Worm (Caenorhabditis elegans) whole organism, young adult: ENCODE data around the gene F25B4.8.

Experiments used
- B0035.1 ChIP-seq: sonication (generic microtip); optimal IDR thresholded peaks from 2 replicates; lab custom pipeline; 2016; ENCODE audit warnings: missing genetic modification characterization, mild to moderate bottlenecking, missing compliant biosample characterization, missing genotype, missing genetic modification reagents
- B0336.3 ChIP-seq: fragments of 200-800 bp; sonication (Bioruptor generic); IDR thresholded peaks from 2 replicates; pipeline ENCODE4 v1.3.6; 2022; ENCODE audit warnings: missing genetic modification characterization, missing compliant biosample characterization
- F23B12.7 ChIP-seq: sonication (generic microtip); optimal IDR thresholded peaks from 2 replicates; lab custom pipeline; 2017; ENCODE audit warnings: missing genetic modification characterization, mild to moderate bottlenecking, missing compliant biosample characterization, antibody characterized with exemption, moderate library complexity; ENCODE audit not compliant: insufficient read depth
- F33H1.4 ChIP-seq: fragments of 200-800 bp; sonication (Bioruptor generic); IDR thresholded peaks from 2 replicates; pipeline ENCODE4 v1.3.6; 2022; ENCODE audit warnings: missing genetic modification reagents, missing genetic modification characterization, missing compliant biosample characterization
- Y56A3A.18 ChIP-seq: fragments of 200-800 bp; sonication (Bioruptor generic); IDR thresholded peaks from 2 replicates; pipeline ENCODE4 v1.3.6; 2022; ENCODE audit warnings: missing genetic modification reagents, missing genetic modification characterization, missing compliant biosample characterization
- Y79H2A.3 ChIP-seq: fragments of 200-800 bp; sonication (Bioruptor generic); conservative IDR thresholded peaks from 2 replicates; pipeline ENCODE4 v1.3.6; 2022; ENCODE audit warnings: missing genetic modification reagents, missing genetic modification characterization, missing compliant biosample characterization
- akir-1 ChIP-seq: fragments of 200-800 bp; sonication (Bioruptor generic); optimal IDR thresholded peaks from 2 replicates; lab custom pipeline; 2018; ENCODE audit warnings: mild to moderate bottlenecking, missing genetic modification characterization, moderate library complexity, missing compliant biosample characterization
- aptf-3 ChIP-seq: fragments of 200-800 bp; sonication (Bioruptor generic); IDR thresholded peaks from 2 replicates; pipeline ENCODE4 v1.3.6; 2022; ENCODE audit warnings: missing genetic modification characterization, missing compliant biosample characterization
- atf-7 ChIP-seq: sonication (generic microtip); optimal IDR thresholded peaks from 2 replicates; lab custom pipeline; 2017; ENCODE audit warnings: mild to moderate bottlenecking, missing genetic modification characterization, missing compliant biosample characterization
- athp-1 ChIP-seq: sonication (generic microtip); optimal IDR thresholded peaks from 2 replicates; lab custom pipeline; 2017; ENCODE audit warnings: mild to moderate bottlenecking, missing genetic modification characterization, missing compliant biosample characterization
- attf-5 ChIP-seq: fragments of 200-800 bp; sonication (Bioruptor generic); optimal IDR thresholded peaks from 2 replicates; lab custom pipeline; 2018; ENCODE audit warnings: mild to moderate bottlenecking, missing genetic modification characterization, missing compliant biosample characterization
- attf-6 ChIP-seq: fragments of 200-800 bp; sonication (Bioruptor generic); IDR thresholded peaks from 2 replicates; pipeline ENCODE4 v1.3.6; 2022; ENCODE audit warnings: missing genetic modification reagents, missing genetic modification characterization, missing compliant biosample characterization
- cebp-1 ChIP-seq, 2 experiments: fragments of 200-800 bp in 1 of 2; sonication (Bioruptor generic) in 1 of 2; sonication (generic microtip) in 1 of 2; IDR thresholded peaks in 1 of 2; optimal IDR thresholded peaks in 1 of 2; 2 replicates each; pipeline versions ENCODE4 v1.3.6 to Lab custom; 2017 to 2022; ENCODE audit warnings: missing compliant biosample characterization in 2 of 2, missing genetic modification characterization in 2 of 2, mild to moderate bottlenecking in 1 of 2, missing genetic modification reagents in 1 of 2, moderate library complexity in 1 of 2
- ceh-100 ChIP-seq: fragments of 200-800 bp; sonication (Bioruptor generic); IDR thresholded peaks from 2 replicates; pipeline ENCODE4 v1.3.6; 2022; ENCODE audit warnings: missing genetic modification reagents, missing genetic modification characterization, missing compliant biosample characterization
- ceh-40 ChIP-seq: fragments of 200-800 bp; sonication (Bioruptor generic); IDR thresholded peaks from 2 replicates; pipeline ENCODE4 v1.3.6; 2022; ENCODE audit warnings: missing genetic modification characterization, missing compliant biosample characterization
- dpff-1 ChIP-seq: sonication (generic microtip); optimal IDR thresholded peaks from 2 replicates; lab custom pipeline; 2017; ENCODE audit warnings: mild to moderate bottlenecking, missing genetic modification characterization, missing compliant biosample characterization
- efl-1 ChIP-seq: fragments of 150-350 bp; optimal IDR thresholded peaks from 2 replicates; lab custom pipeline; 2014; ENCODE audit warnings: missing biosample characterization, missing genetic modification reagents, missing genetic modification characterization
- egl-18 ChIP-seq: fragments of 200-800 bp; sonication (Bioruptor generic); IDR thresholded peaks from 2 replicates; pipeline ENCODE4 v1.3.6; 2022; ENCODE audit warnings: missing genetic modification reagents, missing genetic modification characterization, missing compliant biosample characterization
- ekl-4 ChIP-seq: fragments of 200-800 bp; sonication (Bioruptor generic); IDR thresholded peaks from 2 replicates; pipeline ENCODE4 v1.3.6; 2022; ENCODE audit warnings: missing genetic modification reagents, missing genetic modification characterization, missing compliant biosample characterization
- gei-17 ChIP-seq: fragments of 200-800 bp; sonication (Bioruptor generic); optimal IDR thresholded peaks from 2 replicates; lab custom pipeline; 2018; ENCODE audit warnings: mild to moderate bottlenecking, missing genetic modification characterization, missing compliant biosample characterization
- hmg-1.2 ChIP-seq: fragments of 200-800 bp; sonication (Bioruptor generic); IDR thresholded peaks from 2 replicates; pipeline ENCODE4 v1.3.6; 2022; ENCODE audit warnings: missing genetic modification reagents, missing genetic modification characterization, missing compliant biosample characterization
- hrde-1 ChIP-seq: sonication (generic microtip); optimal IDR thresholded peaks from 2 replicates; lab custom pipeline; 2016; ENCODE audit warnings: missing genetic modification characterization, mild to moderate bottlenecking, missing compliant biosample characterization, moderate library complexity, missing genotype, missing genetic modification reagents, borderline replicate concordance
- let-607 ChIP-seq, 2 experiments: fragments of 200-800 bp in 1 of 2; sonication (Bioruptor generic) in 1 of 2; sonication (generic microtip) in 1 of 2; optimal IDR thresholded peaks; 2 replicates each; lab custom pipeline; 2016 to 2018; ENCODE audit warnings: mild to moderate bottlenecking in 2 of 2, missing compliant biosample characterization in 2 of 2, missing genetic modification characterization in 2 of 2, moderate library complexity in 2 of 2, missing genotype in 1 of 2
- lin-26 ChIP-seq: fragments of 200-800 bp; sonication (Bioruptor generic); IDR thresholded peaks from 2 replicates; pipeline ENCODE4 v1.3.6; 2022; ENCODE audit warnings: missing genetic modification reagents, missing genetic modification characterization, missing compliant biosample characterization
- lsl-1 ChIP-seq: fragments of 200-800 bp; sonication (Bioruptor generic); optimal IDR thresholded peaks from 2 replicates; lab custom pipeline; 2018; ENCODE audit warnings: mild to moderate bottlenecking, missing genetic modification characterization, moderate library complexity, missing compliant biosample characterization
- mcd-1 ChIP-seq: fragments of 200-800 bp; sonication (Bioruptor generic); IDR thresholded peaks from 2 replicates; pipeline ENCODE4 v1.3.6; 2022; ENCODE audit warnings: missing genetic modification reagents, missing genetic modification characterization, missing compliant biosample characterization
- mes-4 ChIP-seq: sonication (generic microtip); optimal IDR thresholded peaks from 2 replicates; lab custom pipeline; 2016; ENCODE audit warnings: missing genotype, missing genetic modification characterization, missing compliant biosample characterization
- mxl-1 ChIP-seq: sonication (generic microtip); optimal IDR thresholded peaks from 2 replicates; lab custom pipeline; 2016; ENCODE audit warnings: missing genetic modification characterization, missing compliant biosample characterization
- nhr-80 ChIP-seq: sonication (generic microtip); optimal IDR thresholded peaks from 2 replicates; lab custom pipeline; 2016; ENCODE audit warnings: missing genetic modification characterization, missing compliant biosample characterization
- nhr-90 ChIP-seq: sonication (generic microtip); optimal IDR thresholded peaks from 2 replicates; lab custom pipeline; 2016; ENCODE audit warnings: missing genotype, mild to moderate bottlenecking, missing genetic modification characterization, missing compliant biosample characterization
- repo-1 ChIP-seq: sonication (generic microtip); optimal IDR thresholded peaks from 2 replicates; lab custom pipeline; 2017; ENCODE audit warnings: mild to moderate bottlenecking, missing genetic modification characterization, missing compliant biosample characterization
- snpc-3.4 ChIP-seq: sonication (generic microtip); optimal IDR thresholded peaks from 2 replicates; lab custom pipeline; 2017; ENCODE audit warnings: missing genetic modification characterization, mild to moderate bottlenecking, missing compliant biosample characterization, antibody characterized with exemption, moderate library complexity, missing genotype, missing genetic modification reagents
- somi-1 ChIP-seq: fragments of 200-800 bp; sonication (Bioruptor generic); optimal IDR thresholded peaks from 2 replicates; lab custom pipeline; 2018; ENCODE audit warnings: mild to moderate bottlenecking, missing genetic modification characterization, missing compliant biosample characterization
- tbp1 ChIP-seq: fragments of 200-800 bp; sonication (Bioruptor generic); optimal IDR thresholded peaks from 2 replicates; lab custom pipeline; 2018; ENCODE audit warnings: mild to moderate bottlenecking, missing genetic modification characterization, missing compliant biosample characterization
- tbx-9 ChIP-seq: sonication (generic microtip); optimal IDR thresholded peaks from 2 replicates; lab custom pipeline; 2016; ENCODE audit warnings: borderline replicate concordance, missing genetic modification characterization, inconsistent platforms, missing compliant biosample characterization
- unc-62 ChIP-seq: fragments of 150-350 bp; optimal IDR thresholded peaks from 2 replicates; lab custom pipeline; 2014; ENCODE audit warnings: missing biosample characterization, missing genetic modification reagents, missing genetic modification characterization
- zim-3 ChIP-seq: sonication (generic microtip); optimal IDR thresholded peaks from 2 replicates; lab custom pipeline; 2017; ENCODE audit warnings: mild to moderate bottlenecking, missing genetic modification characterization, moderate library complexity, missing compliant biosample characterization
- ztf-18 ChIP-seq: sonication (generic microtip); optimal IDR thresholded peaks from 2 replicates; lab custom pipeline; 2016; ENCODE audit warnings: missing genotype, mild to moderate bottlenecking, missing genetic modification characterization, missing compliant biosample characterization
- ztf-25 ChIP-seq: fragments of 200-800 bp; sonication (Bioruptor generic); IDR thresholded peaks from 2 replicates; pipeline ENCODE4 v1.3.6; 2022; ENCODE audit warnings: missing genetic modification reagents, missing genetic modification characterization, missing compliant biosample characterization
- ztf-26 ChIP-seq: sonication (generic microtip); optimal IDR thresholded peaks from 2 replicates; lab custom pipeline; 2017; ENCODE audit warnings: missing genetic modification characterization, missing compliant biosample characterization
- ztf-6 ChIP-seq: fragments of 200-800 bp; sonication (Bioruptor generic); IDR thresholded peaks from 2 replicates; pipeline ENCODE4 v1.3.6; 2022; ENCODE audit warnings: missing genetic modification reagents, missing genetic modification characterization, missing compliant biosample characterization

F25B4.8 gene

DNA sequence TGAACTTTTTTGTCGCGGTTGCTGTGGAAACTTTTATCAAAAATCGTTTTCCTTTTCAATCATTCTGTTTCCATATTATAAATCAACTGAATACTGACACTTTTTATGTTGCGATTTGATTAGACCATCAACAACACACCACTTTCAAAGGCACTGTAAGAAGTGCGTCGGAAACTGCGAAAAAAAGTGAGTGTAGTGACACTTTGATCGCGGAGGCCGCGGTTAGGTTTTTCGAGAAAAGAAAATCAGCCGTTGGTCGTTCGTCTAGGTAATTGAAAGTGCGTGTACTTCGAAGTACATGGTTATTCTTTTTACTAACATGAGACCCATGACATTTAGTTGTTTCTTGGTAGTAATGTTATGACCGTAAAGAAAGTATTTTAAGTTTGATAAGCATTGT is 4.1 kb upstream of the F25B4.8 start:
- TF ChIP-seq nhr-80: peak; percentile 23
- TF ChIP-seq attf-6 (GFP tag; lab: Robert Waterston, UW): no peak
- no peak for TF ChIP-seq hrde-1 (tag; lab: Kevin White, UChicago)
- TF ChIP-seq lsl-1 (GFP tag; lab: Kevin White, UChicago): no peak
- TF ChIP-seq ztf-26 (tag; lab: Kevin White, UChicago): peak; percentile 13
- no peak for TF ChIP-seq lin-26
- TF ChIP-seq F23B12.7 (tag; lab: Kevin White, UChicago): no peak

DNA sequence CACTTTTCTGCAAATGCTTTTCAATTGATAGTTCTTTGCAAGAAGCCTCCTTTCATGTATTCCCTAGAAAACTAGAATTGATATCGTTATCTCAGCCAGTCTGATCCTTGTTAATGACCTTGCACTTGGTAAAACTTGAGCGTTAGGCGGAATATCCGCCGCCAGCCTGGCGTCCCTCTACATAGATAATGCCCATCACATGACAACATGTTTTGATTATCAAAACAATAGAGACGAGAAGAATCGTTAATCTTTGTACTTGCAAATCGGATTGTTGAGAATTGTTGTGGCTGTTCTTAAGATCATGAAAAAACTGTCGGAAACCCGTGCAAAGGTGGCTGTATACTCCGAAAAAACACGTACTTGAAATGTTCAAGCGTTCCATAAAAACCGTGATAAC is 2.1 kb upstream of the F25B4.8 start:
- TF ChIP-seq attf-6 (GFP tag; lab: Robert Waterston, UW) (no peak), snpc-3.4 (tag; lab: Kevin White, UChicago) (no peak), mes-4 (tag; lab: Kevin White, UChicago) (no peak), ztf-25 (GFP tag; lab: Robert Waterston, UW) (no peak)

DNA sequence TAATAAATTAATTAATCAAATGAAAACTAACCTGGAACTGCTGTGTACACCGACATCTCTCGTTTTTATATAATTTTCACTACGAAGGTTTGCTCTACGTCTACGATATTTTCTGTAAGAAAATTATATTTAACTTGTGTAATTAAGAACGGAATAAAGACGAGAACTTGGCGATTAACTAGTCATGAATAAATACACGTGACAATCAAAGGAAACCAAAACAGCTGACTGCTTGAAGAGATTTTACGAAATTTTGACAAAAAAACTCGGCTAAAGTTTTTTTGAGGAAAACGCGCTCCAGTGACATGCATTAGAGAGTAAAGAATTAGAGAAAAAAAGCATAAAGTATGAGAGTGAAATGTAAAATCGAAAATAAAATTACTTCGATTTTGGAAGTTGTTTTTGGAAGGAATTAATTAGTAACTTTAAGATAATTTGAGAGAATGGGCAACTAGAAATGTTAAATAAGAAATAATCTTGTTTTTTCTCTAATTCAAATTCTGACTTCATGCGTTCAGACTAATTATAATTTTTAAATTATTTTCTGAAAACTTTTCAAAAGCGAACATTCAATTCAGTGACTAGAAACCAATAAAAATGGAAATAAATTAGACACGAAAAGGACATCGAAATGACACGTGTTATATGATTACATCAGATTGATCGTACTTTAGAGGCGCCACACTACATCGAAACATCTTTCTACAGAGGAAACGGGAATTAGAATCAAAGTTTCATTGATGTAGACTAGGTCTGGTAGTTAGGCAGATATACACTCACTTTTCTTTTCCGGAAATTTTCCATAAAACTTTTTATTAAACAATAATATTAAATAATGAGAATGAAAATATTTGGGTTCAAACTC is 4.2 kb downstream of the F25B4.8 start, which contains the start of gene F25B4.7:
F25B4.7 (minus strand) TSS at position 112 of the 865 bp plus-strand sequence.
- TF ChIP-seq nhr-80 (peak; percentile 9), hmg-1.2 (peak; percentile 78; the same call in 1 of the 2 replicates), B0336.3 (no peak), mcd-1 (GFP tag; lab: Robert Waterston, UW) (peak; percentile 6; the same call in 1 of the 2 replicates), efl-1 (GFP tag; lab: Kevin White, UChicago) (no peak), cebp-1 (GFP tag; IDR thresholded peaks at IDR 0.05; lab: Robert Waterston, UW) (no peak), cebp-1 (tag; optimal IDR thresholded peaks at IDR 0.05; lab: Kevin White, UChicago) (peak; percentile 40), repo-1 (no peak), mxl-1 (tag; lab: Kevin White, UChicago) (no peak), let-607 (tag; optimal IDR thresholded peaks at IDR 0.05; lab: Kevin White, UChicago) (peak in 1 of 2 experiments; percentile 64), tbp1 (GFP tag; lab: Kevin White, UChicago) (no peak), dpff-1 (tag; lab: Kevin White, UChicago) (no peak), attf-5 (GFP tag; lab: Kevin White, UChicago) (peak; percentile 25)

DNA sequence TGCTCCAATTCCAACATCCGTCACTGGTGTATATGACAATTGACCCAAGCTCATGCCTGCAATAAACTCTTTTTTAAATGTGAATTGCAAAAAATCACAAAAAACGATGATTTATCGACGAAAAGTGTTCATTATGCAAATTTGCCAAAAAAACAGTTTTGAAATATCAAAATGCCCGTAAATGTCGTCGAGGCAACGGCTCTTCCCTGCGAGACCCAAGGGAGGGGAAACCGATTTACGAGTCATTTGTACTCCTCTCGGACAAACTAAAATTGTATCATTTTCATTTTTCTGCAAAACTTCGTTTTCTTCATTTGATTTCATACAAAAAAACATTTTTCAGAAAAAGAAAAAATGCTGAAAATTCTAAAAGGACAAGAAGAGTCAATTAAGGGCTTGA is 7.0 kb downstream of the F25B4.8 start, which contains the start of the genes hmgs-1 and F25B4.4:
hmgs-1 (minus strand) TSS at position 56 of the 400 bp plus-strand sequence.
F25B4.4 (plus strand) TSS at position 340 of the 400 bp plus-strand sequence.
- no peak for TF ChIP-seq aptf-3
- peak; percentile 23 for TF ChIP-seq gei-17 (GFP tag; lab: Kevin White, UChicago)
- TF ChIP-seq ekl-4: peak; percentile 63
- TF ChIP-seq attf-6 (GFP tag; lab: Robert Waterston, UW): no peak
- no peak for TF ChIP-seq tbx-9
- TF ChIP-seq cebp-1 (GFP tag; IDR thresholded peaks at IDR 0.05; lab: Robert Waterston, UW): peak; percentile 58; the same call in 1 of the 2 replicates
- peak; percentile 84 for TF ChIP-seq cebp-1 (tag; optimal IDR thresholded peaks at IDR 0.05; lab: Kevin White, UChicago)
- TF ChIP-seq ztf-18 (tag; lab: Kevin White, UChicago): peak; percentile 38
- 0 out of 2 replicates have a peak, but pooled peaks have one; percentile 21 for TF ChIP-seq ceh-100 (GFP tag; lab: Robert Waterston, UW)
- TF ChIP-seq ztf-6 (GFP tag; lab: Robert Waterston, UW): no peak
- no peak for TF ChIP-seq nhr-90 (tag; lab: Kevin White, UChicago)
- no peak for TF ChIP-seq atf-7 (tag; lab: Kevin White, UChicago)
- no peak for TF ChIP-seq zim-3 (tag; lab: Kevin White, UChicago)
- TF ChIP-seq Y56A3A.18 (GFP tag; lab: Robert Waterston, UW): no peak
- TF ChIP-seq athp-1 (tag; lab: Kevin White, UChicago): no peak
- TF ChIP-seq Y79H2A.3 (GFP tag; lab: Robert Waterston, UW): no peak
- TF ChIP-seq B0035.1: no peak
- TF ChIP-seq ceh-40 (GFP tag; lab: Robert Waterston, UW): no peak
- no peak for TF ChIP-seq akir-1 (GFP tag; lab: Kevin White, UChicago)
- TF ChIP-seq ztf-26 (tag; lab: Kevin White, UChicago): no peak
- no peak for TF ChIP-seq somi-1 (GFP tag; lab: Kevin White, UChicago)
- peak; percentile 98 for TF ChIP-seq F33H1.4 (GFP tag; lab: Robert Waterston, UW)
- no peak for TF ChIP-seq mxl-1 (tag; lab: Kevin White, UChicago)
- TF ChIP-seq unc-62 (GFP tag; lab: Kevin White, UChicago): no peak
- no peak for TF ChIP-seq egl-18 (GFP tag; lab: Robert Waterston, UW)
